Fruit fly (Drosophila melanogaster) whole organism: ENCODE data around the gene CG7573.

Experiments
- CG8478 ChIP-seq: fragments of >200 bp; optimal IDR thresholded peaks from 2 replicates; lab custom pipeline; 2018; ENCODE audit warnings: inconsistent platforms
- Dll ChIP-seq: fragments of >200 bp; optimal IDR thresholded peaks from 2 replicates; lab custom pipeline; 2017
- EcR ChIP-seq, 2 experiments: fragments of >200 bp; optimal IDR thresholded peaks; 2 replicates each; lab custom pipeline; 2017; ENCODE audit warnings: missing biosample characterization in 2 of 2, missing genetic modification characterization in 2 of 2, missing genetic modification reagents in 2 of 2
- pan ChIP-seq: fragments of >200 bp; optimal IDR thresholded peaks from 2 replicates; lab custom pipeline; 2017
- psq ChIP-seq: fragments of >200 bp; optimal IDR thresholded peaks from 2 replicates; lab custom pipeline; 2017
- usp ChIP-seq: fragments of >200 bp; optimal IDR thresholded peaks from 2 replicates; lab custom pipeline; 2017; ENCODE audit warnings: missing biosample characterization, missing genetic modification characterization, mixed read lengths

CG7573 gene

DNA sequence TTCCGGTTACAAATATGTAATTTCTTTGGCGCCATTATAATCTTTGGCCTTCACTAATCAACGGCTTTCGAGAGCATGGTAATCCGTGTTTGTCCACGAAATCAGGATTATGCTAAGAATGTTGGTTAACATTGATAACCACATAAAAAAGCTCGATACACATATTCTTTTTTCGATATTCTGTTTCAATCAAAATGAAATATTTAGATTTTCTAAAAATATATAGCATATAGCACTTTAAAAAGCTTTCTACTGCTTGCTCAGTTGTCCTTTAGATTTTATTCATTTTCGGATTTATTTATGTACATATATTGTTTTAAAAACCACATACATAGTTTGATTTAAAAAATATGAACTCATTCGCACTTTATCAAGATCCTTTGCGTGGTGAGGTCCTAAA lies at the start of gene CG7573:
Gene CG7573, plus strand, starts transcription at position 301 of the 400 bp plus-strand sequence.
- TF ChIP-seq Dll (lab: Kevin White, UChicago) = no peak
- TF ChIP-seq CG8478 (lab: Kevin White, UChicago) = no peak
- no peak for TF ChIP-seq pan (lab: Kevin White, UChicago)
- TF ChIP-seq usp (GFP tag; lab: Kevin White, UChicago) = no peak
- TF ChIP-seq EcR (GFP tag; optimal IDR thresholded peaks at IDR 0.05; lab: Kevin White, UChicago) = no peak
- no peak for TF ChIP-seq psq (lab: Kevin White, UChicago)

DNA sequence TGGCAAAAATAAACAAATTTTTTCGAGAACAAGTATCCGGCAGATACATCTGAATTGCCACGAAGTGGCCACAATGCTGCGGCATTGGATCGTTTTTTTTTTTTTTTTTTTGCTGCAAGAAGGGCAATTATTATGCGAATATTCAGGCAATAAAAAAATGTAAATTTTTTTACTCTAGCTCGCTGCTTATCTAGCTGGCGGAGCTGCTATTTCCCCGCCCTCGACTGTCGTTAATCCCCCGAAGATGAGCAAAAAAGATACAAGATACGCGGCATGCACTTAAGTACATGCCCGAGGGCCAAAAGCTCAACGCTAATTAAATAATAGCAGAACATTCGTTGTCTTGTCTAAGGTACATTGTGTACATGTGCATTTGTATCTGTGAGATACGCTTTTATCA lies 49.4 kb upstream of the CG7573 start:
- no peak for TF ChIP-seq EcR (GFP tag; optimal IDR thresholded peaks at IDR 0.05; lab: Kevin White, UChicago)
- TF ChIP-seq pan (lab: Kevin White, UChicago) = no peak
- TF ChIP-seq usp (GFP tag; lab: Kevin White, UChicago) = no peak
- no peak for TF ChIP-seq Dll (lab: Kevin White, UChicago)
- no peak for TF ChIP-seq CG8478 (lab: Kevin White, UChicago)
- no peak for TF ChIP-seq psq (lab: Kevin White, UChicago)

DNA sequence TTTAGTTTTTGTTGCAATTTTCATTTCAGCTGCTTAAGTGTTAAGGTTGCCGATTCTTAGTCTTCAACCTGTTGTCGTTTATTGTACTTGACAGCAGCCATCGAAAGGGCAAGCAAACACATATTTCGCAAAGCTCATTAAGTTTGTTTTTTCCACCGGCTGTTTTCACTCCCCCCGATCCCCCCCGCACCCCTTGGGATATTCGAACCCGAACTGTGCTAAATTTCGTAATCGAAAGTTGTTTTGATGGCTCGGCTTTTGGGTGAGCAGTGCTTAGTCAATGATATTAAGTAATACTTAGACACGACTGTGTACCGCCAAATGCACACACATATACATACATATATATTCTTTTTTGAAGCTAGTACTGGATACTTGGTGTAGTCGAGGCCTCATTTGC lies 47.6 kb upstream of the CG7573 start:
- no peak for TF ChIP-seq usp (GFP tag; lab: Kevin White, UChicago)
- no peak for TF ChIP-seq CG8478 (lab: Kevin White, UChicago)
- TF ChIP-seq EcR (GFP tag; optimal IDR thresholded peaks at IDR 0.05; lab: Kevin White, UChicago) = no peak
- TF ChIP-seq Dll (lab: Kevin White, UChicago) = no peak
- TF ChIP-seq pan (lab: Kevin White, UChicago) = no peak
- no peak for TF ChIP-seq psq (lab: Kevin White, UChicago)

DNA sequence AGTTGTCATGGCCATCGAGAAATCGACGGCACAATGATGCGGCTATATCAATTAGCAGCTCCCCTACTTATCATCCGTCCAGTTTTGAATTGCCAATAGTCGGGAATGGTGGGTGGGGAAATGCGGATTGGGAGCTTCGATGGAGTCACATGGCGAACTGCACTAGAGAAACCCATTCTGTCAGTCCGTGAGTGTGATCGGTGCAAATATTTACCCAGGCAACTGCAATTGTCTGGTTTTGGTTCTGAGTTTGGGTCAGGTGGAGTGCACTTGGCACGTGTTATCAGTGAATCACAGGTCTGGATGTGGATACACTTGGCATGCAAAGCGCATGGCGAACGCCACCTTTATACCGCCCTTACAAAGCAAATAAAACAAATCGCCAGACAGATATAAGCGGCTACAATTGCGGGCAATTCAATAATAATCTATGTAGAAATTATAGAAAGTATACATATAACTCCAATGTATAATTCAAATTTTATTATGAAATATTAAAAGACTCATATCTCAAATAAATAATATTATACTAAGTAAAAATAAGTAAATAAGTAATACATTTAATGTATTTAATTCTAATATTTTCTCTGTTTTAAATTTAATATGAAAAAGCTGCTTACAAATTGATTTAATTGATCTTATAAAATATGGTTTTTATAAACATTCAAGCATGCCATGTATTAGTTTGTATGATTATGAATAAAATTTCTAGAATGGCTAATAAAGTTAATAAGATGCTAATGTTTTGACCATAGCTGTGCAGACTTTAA lies 39.1 kb upstream of the CG7573 start:
- no peak for TF ChIP-seq psq (lab: Kevin White, UChicago)
- TF ChIP-seq Dll (lab: Kevin White, UChicago) = no peak
- TF ChIP-seq CG8478 (lab: Kevin White, UChicago) = no peak
- no peak for TF ChIP-seq EcR (GFP tag; optimal IDR thresholded peaks at IDR 0.05; lab: Kevin White, UChicago)
- TF ChIP-seq pan (lab: Kevin White, UChicago) = no peak
- no peak for TF ChIP-seq usp (GFP tag; lab: Kevin White, UChicago)

DNA sequence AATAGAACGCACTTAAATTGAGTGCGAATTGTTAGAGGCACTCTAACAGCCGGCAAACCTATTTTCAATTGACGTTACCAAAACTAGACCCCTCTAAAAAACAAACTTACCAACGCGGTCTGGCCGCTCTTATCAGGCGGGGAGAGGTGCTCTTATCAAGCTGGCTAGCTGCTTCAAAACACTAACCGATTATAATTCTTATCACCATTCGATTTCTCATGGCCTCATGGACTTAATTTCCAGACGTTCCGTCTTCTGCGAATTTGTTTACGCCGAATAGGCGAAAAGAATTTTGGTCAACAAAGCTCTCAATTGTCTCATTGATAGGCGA lies 38.6 kb upstream of the CG7573 start:
- TF ChIP-seq EcR (GFP tag; optimal IDR thresholded peaks at IDR 0.05; lab: Kevin White, UChicago) (no peak), Dll (lab: Kevin White, UChicago) (no peak), pan (lab: Kevin White, UChicago) (no peak), CG8478 (lab: Kevin White, UChicago) (no peak), psq (lab: Kevin White, UChicago) (no peak), usp (GFP tag; lab: Kevin White, UChicago) (no peak)

DNA sequence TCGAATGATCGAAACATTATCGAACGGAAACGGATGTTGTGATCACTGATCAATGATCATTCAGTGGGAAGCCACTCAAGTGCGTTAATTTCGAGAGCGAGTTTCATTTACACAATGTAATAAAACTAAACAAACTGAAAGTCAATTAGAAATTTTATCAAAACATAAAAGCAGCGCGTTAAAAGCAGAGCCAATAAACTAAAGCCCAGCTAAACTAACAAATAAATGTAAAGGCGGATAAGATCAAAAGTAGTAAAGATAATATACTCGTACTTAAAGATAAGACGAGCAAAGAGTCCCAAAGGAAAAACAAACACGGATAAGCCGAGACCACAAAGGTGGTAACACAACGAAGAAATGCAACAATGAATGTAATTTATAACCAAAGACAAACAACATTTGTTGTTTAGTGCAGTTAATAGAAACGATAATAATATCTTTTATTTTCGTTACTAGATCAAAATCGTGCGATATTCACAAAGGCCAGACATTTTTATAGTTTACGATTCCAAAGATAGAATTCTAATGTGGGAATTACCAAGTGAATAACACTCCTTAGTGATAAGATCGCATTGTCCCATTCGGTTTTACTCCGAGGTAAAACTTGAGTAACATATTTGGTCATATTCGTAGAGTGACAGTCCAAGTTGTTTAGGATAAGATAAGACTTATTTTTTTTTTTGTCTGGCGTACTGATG lies 38.0 kb upstream of the CG7573 start:
- TF ChIP-seq psq (lab: Kevin White, UChicago) (no peak), Dll (lab: Kevin White, UChicago) (no peak)

DNA sequence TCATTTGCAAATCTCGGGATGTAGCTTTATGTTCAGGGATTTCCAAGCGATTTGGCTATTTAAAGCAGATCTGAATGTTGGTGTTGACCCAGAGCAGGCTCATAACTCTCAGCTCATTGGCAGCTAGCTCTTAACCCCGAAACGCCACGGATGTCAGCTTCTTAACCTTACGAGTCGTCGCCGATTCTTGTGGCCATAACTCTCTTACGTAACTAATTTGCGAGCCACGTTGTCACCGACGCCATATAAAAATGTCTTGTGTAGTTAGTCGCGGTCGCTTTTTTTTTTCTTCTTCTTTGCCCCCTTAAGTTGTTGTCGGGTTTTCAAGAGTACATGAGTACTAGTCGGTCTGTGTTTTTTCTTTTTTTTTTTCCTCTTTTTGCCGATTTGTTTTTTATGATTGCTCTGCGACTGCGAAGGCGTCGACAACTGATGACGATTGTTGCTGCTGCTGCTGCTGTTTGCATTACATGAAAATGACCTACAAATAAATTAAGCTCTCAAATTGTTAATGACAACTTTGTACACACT lies 37.3 kb upstream of the CG7573 start:
- TF ChIP-seq psq (lab: Kevin White, UChicago) (no peak), usp (GFP tag; lab: Kevin White, UChicago) (no peak), Dll (lab: Kevin White, UChicago) (no peak), CG8478 (lab: Kevin White, UChicago) (no peak), pan (lab: Kevin White, UChicago) (no peak), EcR (GFP tag; optimal IDR thresholded peaks at IDR 0.05; lab: Kevin White, UChicago) (no peak)

DNA sequence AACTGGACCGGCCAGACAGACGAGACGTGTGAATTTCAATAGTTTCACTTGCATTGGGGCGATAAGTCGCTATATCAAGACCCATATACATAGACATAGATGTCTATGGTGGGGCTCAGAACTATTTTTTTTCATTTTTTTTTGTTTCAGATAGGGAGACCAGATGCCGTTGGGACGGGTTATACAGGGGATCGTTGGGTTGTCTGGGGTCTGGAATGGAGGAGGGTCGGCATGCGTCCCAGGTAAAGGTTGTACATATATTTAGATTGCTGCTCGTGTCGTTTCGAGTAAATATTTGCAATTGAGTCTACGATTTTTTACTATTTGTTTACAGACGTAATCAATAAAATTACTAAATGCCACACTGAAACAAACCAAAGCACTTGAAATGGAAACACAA lies 35.5 kb upstream of the CG7573 start:
- TF ChIP-seq CG8478 (lab: Kevin White, UChicago) = no peak
- no peak for TF ChIP-seq EcR (GFP tag; optimal IDR thresholded peaks at IDR 0.05; lab: Kevin White, UChicago)
- TF ChIP-seq Dll (lab: Kevin White, UChicago) = no peak
- TF ChIP-seq psq (lab: Kevin White, UChicago) = no peak

DNA sequence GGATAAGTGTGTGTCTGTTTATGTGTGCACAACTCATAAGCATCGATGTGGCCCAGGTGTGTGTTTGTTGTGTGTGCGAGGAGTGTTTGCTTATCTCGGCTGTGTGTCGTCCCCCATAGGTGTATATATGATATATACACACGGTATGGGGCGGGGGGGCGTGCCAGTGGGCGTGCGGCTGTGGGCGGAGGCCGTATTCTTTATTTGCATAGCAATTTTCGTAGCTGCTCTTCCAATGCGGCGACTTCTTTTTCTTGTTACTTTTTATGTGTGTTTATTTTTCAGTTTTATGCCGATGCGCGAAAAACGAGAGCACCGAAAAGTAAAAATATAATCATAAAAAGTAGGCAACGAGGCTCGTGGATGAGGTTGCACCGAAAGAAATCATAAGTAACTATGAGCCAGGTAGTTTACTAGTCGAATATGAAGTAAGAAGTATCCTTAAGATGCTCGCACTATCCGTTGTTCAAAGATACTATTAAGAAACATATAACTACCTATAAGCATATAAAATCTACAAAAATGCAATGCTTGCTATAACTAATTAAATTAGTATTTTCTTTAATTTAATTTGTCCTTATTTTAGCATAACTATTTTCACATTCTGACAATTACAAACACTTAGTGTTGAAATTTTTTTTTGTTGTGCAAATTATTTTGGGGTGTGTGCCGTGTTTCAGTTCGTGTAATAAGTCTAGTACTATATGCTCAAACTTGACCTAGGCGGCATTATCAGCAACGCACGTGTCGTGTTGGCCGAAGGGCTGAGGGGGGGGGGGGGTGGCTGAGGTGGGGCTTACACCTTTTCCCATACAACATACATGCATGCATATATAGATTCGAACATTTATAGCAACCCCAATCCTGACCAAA lies 32.9 kb upstream of the CG7573 start:
- TF ChIP-seq psq (lab: Kevin White, UChicago) (no peak), usp (GFP tag; lab: Kevin White, UChicago) (no peak), Dll (lab: Kevin White, UChicago) (no peak)

DNA sequence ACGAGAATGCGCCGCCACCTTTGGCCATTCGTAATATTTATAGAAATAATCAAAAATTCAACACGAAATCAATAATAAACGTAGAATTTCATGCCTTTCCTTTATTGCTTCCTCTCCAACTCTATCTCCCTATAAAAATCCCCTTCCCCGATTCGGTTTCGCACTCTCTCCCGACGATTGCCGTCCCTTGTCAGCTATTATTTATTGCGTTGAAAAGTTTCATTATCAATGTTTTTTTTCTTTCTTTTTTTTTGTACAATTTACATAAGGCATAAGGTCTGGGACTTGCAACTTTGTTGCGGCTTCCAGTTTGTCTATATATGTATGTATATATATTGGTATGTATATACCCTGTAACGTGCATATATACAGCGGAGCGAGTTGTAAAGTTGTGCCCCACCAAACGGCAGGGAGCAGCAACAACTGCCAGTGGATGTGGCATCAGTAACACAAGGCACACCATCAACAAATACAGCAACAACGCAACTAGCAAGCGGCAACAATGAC lies 32.2 kb upstream of the CG7573 start:
- TF ChIP-seq EcR (GFP tag; optimal IDR thresholded peaks at IDR 0.05; lab: Kevin White, UChicago) (no peak), psq (lab: Kevin White, UChicago) (no peak), pan (lab: Kevin White, UChicago) (no peak), Dll (lab: Kevin White, UChicago) (no peak), usp (GFP tag; lab: Kevin White, UChicago) (no peak), CG8478 (lab: Kevin White, UChicago) (no peak)
